Worm (Caenorhabditis elegans): ENCODE results near the gene T05B11.4.

DNA sequence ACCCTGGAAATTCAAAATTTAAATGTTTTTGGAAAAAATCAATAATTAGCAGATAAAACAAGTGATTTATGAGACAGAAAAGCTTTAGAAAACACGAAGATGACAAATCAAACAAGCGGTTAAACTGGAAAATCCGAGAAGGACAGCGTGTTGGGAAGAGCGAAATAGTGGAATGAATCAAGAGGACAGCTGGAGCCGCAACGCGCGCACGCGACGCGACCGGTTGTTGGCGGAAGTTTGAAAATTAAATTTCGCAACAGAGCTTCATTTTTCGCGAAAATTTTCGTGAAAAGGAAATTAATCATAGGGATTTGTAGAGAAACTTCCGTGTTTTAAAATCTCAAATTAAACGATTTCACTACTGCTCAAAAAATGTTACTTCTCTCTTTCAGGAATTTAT lies 19.5 kb downstream of the T05B11.4 start, which contains the start of gene clic-1:
- TF ChIP-seq snpc-1.1 (tag; optimal IDR thresholded peaks at IDR 0.05; ENCODE audit: insufficient read depth) (no peak), unc-62 (GFP tag; optimal IDR thresholded peaks at IDR 0.05) (no peak), snpc-4 (GFP tag; optimal IDR thresholded peaks at IDR 0.05) (no peak), snpc-4 (tag; optimal IDR thresholded peaks at IDR 0.05) (no peak), dpff-1 (tag; optimal IDR thresholded peaks at IDR 0.05) (no peak), rpc-1 (optimal IDR thresholded peaks at IDR 0.05) (no peak), rpc-1 (tag; optimal IDR thresholded peaks at IDR 0.05) (no peak), ZK185.1 (tag; optimal IDR thresholded peaks at IDR 0.05; ENCODE audit: poor library complexity, severe bottlenecking) (no peak), nhr-120 (GFP tag; IDR thresholded peaks at IDR 0.05) (no peak), hrde-1 (tag; optimal IDR thresholded peaks at IDR 0.05; ENCODE audit: borderline replicate concordance) (no peak)

Data from whole organism, young adult.